Fruit fly (Drosophila melanogaster): Measurements from ENCODE around the gene CG32269.
A peak's percentile ranks its signal among the peaks of the same experiment; 100 is the strongest.

Gene CG32269

dm6 chr3L:3179474-3179873 is 29.3 kb downstream of the CG32269 start (continued):
- TF ChIP-seq CG6792 (GFP tag; optimal IDR thresholded peaks at IDR 0.05) (peak; percentile 93), dsx (GFP tag; optimal IDR thresholded peaks at IDR 0.05; ENCODE audit: poor library complexity, severe bottlenecking) (peak; percentile 94), Ets21C (GFP tag; optimal IDR thresholded peaks at IDR 0.05) (peak; percentile 88), Hr38 (GFP tag; optimal IDR thresholded peaks at IDR 0.05) (no peak), Sox102F (GFP tag; optimal IDR thresholded peaks at IDR 0.05) (no peak), CG10631 (GFP tag; optimal IDR thresholded peaks at IDR 0.05) (no peak), CG6276 (GFP tag; optimal IDR thresholded peaks at IDR 0.05) (no peak), ss (GFP tag; optimal IDR thresholded peaks at IDR 0.05) (peak in 1 of 2 experiments; percentile 89), fkh (GFP tag; optimal IDR thresholded peaks at IDR 0.05) (no peak), Lpt (GFP tag; optimal IDR thresholded peaks at IDR 0.05) (peak; percentile 76), Gug (GFP tag; IDR thresholded peaks at IDR 0.05) (peak; percentile 86), CG11762 (GFP tag; optimal IDR thresholded peaks at IDR 0.05; ENCODE audit: insufficient read depth) (peak; percentile 83)

dm6 chr3L:3178530-3179096 is 30.2 kb downstream of the CG32269 start, which contains the start of the genes MnM and Girdin:
MnM (minus strand) TSS chr3L:3178580.
Girdin (plus strand) TSS chr3L:3178930.
- TF ChIP-seq acj6 (GFP tag; optimal IDR thresholded peaks at IDR 0.05) (no peak), CG31627 (GFP tag; optimal IDR thresholded peaks at IDR 0.05) (peak; percentile 79), Ets96B (tag; optimal IDR thresholded peaks at IDR 0.05) (no peak), cyc (GFP tag; optimal IDR thresholded peaks at IDR 0.05) (peak; percentile 57), Hr4 (GFP tag; optimal IDR thresholded peaks at IDR 0.05) (no peak), esn (GFP tag; optimal IDR thresholded peaks at IDR 0.05) (peak; percentile 76), Gug (GFP tag; IDR thresholded peaks at IDR 0.05) (peak; percentile 28; the same call in 1 of the 2 replicates), Met (GFP tag; optimal IDR thresholded peaks at IDR 0.05) (no peak), CG16779 (tag; optimal IDR thresholded peaks at IDR 0.05) (no peak), CG6808 (GFP tag; optimal IDR thresholded peaks at IDR 0.05) (no peak), Lpt (GFP tag; optimal IDR thresholded peaks at IDR 0.05) (peak; percentile 19), salr (GFP tag; optimal IDR thresholded peaks at IDR 0.05) (no peak), Hr39 (GFP tag; optimal IDR thresholded peaks at IDR 0.05) (peak; percentile 81), CG3032 (tag; optimal IDR thresholded peaks at IDR 0.05) (peak; percentile 44), Sox15 (GFP tag; optimal IDR thresholded peaks at IDR 0.05) (peak; percentile 38), lz (GFP tag; optimal IDR thresholded peaks at IDR 0.05) (peak; percentile 84), fd59A (GFP tag; optimal IDR thresholded peaks at IDR 0.05) (peak; percentile 6), fd85E (GFP tag; optimal IDR thresholded peaks at IDR 0.05) (no peak), CG34406 (GFP tag; optimal IDR thresholded peaks at IDR 0.05) (peak; percentile 11), CG6163 (GFP tag; IDR thresholded peaks at IDR 0.05) (peak; percentile 29; the same call in 1 of the 3 replicates), CG11902 (GFP tag; optimal IDR thresholded peaks at IDR 0.05) (no peak), Smox (GFP tag; optimal IDR thresholded peaks at IDR 0.05) (peak; percentile 59)

DNA sequence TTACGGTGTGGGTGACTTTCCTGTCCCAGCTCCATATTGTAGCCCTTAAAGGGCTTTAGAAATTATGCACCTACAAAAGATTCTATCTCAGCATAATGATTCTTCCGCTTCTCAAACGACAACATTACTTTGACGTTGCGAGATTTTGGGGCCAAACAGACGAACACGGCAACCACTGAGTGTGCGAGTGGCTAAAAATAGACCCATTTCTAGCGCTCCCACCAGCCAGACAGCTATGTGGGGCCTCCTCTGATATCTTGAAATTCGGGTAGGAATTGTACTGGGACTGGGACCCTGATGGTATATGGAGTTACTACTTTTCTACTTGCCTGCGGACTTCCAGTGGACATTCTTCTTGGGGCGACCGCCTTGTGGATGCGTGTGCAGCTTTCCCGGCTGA is 30.9 kb downstream of the CG32269 start:
- no peak for TF ChIP-seq CG6163 (GFP tag; IDR thresholded peaks at IDR 0.05)
- TF ChIP-seq CG34406 (GFP tag; optimal IDR thresholded peaks at IDR 0.05) = no peak
- no peak for TF ChIP-seq salr (GFP tag; optimal IDR thresholded peaks at IDR 0.05)
- TF ChIP-seq Lpt (GFP tag; optimal IDR thresholded peaks at IDR 0.05) = no peak
- no peak for TF ChIP-seq Gug (GFP tag; IDR thresholded peaks at IDR 0.05)
- no peak for TF ChIP-seq CG16779 (tag; optimal IDR thresholded peaks at IDR 0.05)
- no peak for TF ChIP-seq acj6 (GFP tag; optimal IDR thresholded peaks at IDR 0.05)
- TF ChIP-seq Blimp-1 (GFP tag; optimal IDR thresholded peaks at IDR 0.05) = no peak
- TF ChIP-seq CG10631 (GFP tag; optimal IDR thresholded peaks at IDR 0.05) = no peak

DNA sequence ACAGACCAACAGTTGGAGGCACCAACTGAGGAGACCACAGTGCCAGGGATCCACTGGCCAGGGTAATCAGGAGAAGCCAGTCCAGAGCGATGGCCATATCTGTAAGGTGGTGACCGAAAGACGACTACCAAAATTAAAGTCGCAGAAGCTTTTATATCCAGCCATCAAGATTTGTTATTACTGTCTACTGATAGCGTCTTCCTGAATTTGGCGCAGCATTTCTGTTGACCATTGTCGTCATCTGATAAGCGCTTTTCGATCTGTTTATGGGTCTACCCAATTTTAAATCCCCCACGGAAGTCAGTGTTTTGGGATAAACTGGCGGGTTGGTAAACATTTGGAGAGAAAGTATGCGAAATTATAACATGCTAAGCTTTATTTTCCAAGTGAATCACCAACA is 36.3 kb downstream of the CG32269 start, which contains the start of gene CG14963:
CG14963 (minus strand) TSS at position 101 of the 400 bp plus-strand sequence.
- TF ChIP-seq CG8632 (GFP tag; optimal IDR thresholded peaks at IDR 0.05) = no peak
- TF ChIP-seq fd85E (GFP tag; optimal IDR thresholded peaks at IDR 0.05) = no peak
- no peak for TF ChIP-seq CG32006 (GFP tag; optimal IDR thresholded peaks at IDR 0.05)
- no peak for TF ChIP-seq topi (GFP tag; optimal IDR thresholded peaks at IDR 0.05)
- no peak for TF ChIP-seq svp (GFP tag)
- TF ChIP-seq Hr39 (GFP tag; optimal IDR thresholded peaks at IDR 0.05) = no peak
- no peak for TF ChIP-seq CG11762 (GFP tag; optimal IDR thresholded peaks at IDR 0.05; ENCODE audit: insufficient read depth)

Data from whole organism, prepupa.